Worm (Caenorhabditis elegans) whole organism, early embryonic: ENCODE measurements around the gene nhr-156.

Experiments used
- B0310.2 ChIP-seq: sonication (generic microtip); optimal IDR thresholded peaks from 2 replicates; lab custom pipeline; 2016; ENCODE audit warnings: mild to moderate bottlenecking, missing genetic modification characterization, missing compliant biosample characterization
- F13C5.2 ChIP-seq: sonication (generic microtip); optimal IDR thresholded peaks from 2 replicates; lab custom pipeline; 2017; ENCODE audit warnings: mild to moderate bottlenecking, missing genetic modification characterization, inconsistent platforms, missing compliant biosample characterization
- aly-1 ChIP-seq: sonication (generic microtip); optimal IDR thresholded peaks from 2 replicates; lab custom pipeline; 2016; ENCODE audit warnings: missing genetic modification characterization, missing compliant biosample characterization
- ama-1 ChIP-seq: fragments of 150-350 bp; optimal IDR thresholded peaks from 2 replicates; lab custom pipeline; 2014
- ceh-13 ChIP-seq: fragments of 200-800 bp; sonication (Bioruptor generic); optimal IDR thresholded peaks from 2 replicates; lab custom pipeline; 2018; ENCODE audit warnings: mild to moderate bottlenecking, missing genetic modification characterization, missing compliant biosample characterization
- ceh-36 ChIP-seq: sonication (generic microtip); optimal IDR thresholded peaks from 2 replicates; lab custom pipeline; 2016; ENCODE audit warnings: missing genetic modification characterization, inconsistent platforms, missing compliant biosample characterization
- ets-7 ChIP-seq: sonication (generic microtip); optimal IDR thresholded peaks from 2 replicates; lab custom pipeline; 2016; ENCODE audit warnings: missing genotype, missing genetic modification characterization, missing compliant biosample characterization
- flt-1 ChIP-seq: fragments of 200-800 bp; sonication (Bioruptor generic); IDR thresholded peaks from 2 replicates; pipeline ENCODE4 v1.3.6; 2022; ENCODE audit warnings: missing genetic modification characterization, missing compliant biosample characterization
- hmbx-1 ChIP-seq: sonication (generic microtip); optimal IDR thresholded peaks from 2 replicates; lab custom pipeline; 2016; ENCODE audit warnings: mild to moderate bottlenecking, missing genetic modification characterization, missing compliant biosample characterization
- hmg-4 ChIP-seq: fragments of 200-800 bp; sonication (Bioruptor generic); optimal IDR thresholded peaks from 2 replicates; lab custom pipeline; 2018; ENCODE audit warnings: mild to moderate bottlenecking, missing genetic modification characterization, missing compliant biosample characterization
- hnd-1 ChIP-seq: sonication (generic microtip); optimal IDR thresholded peaks from 2 replicates; lab custom pipeline; 2016; ENCODE audit warnings: missing genetic modification characterization, missing compliant biosample characterization
- pes-1 ChIP-seq: fragments of 200-800 bp; sonication (Bioruptor generic); IDR thresholded peaks from 2 replicates; pipeline ENCODE4 v1.3.6; 2022; ENCODE audit warnings: missing genetic modification reagents, missing genetic modification characterization, missing compliant biosample characterization
- scrt-1 ChIP-seq: fragments of 200-800 bp; sonication (Bioruptor generic); IDR thresholded peaks from 2 replicates; pipeline ENCODE4 v1.3.6; 2022; ENCODE audit warnings: missing genetic modification characterization, missing compliant biosample characterization
- sea-1 ChIP-seq: fragments of 200-800 bp; sonication (Bioruptor generic); conservative IDR thresholded peaks from 2 replicates; pipeline ENCODE4 v1.3.6; 2022; ENCODE audit warnings: missing genetic modification characterization, missing compliant biosample characterization
- tbx-11 ChIP-seq: fragments of 200-800 bp; sonication (Bioruptor generic); IDR thresholded peaks from 2 replicates; pipeline ENCODE4 v1.3.6; 2022; ENCODE audit warnings: missing genetic modification characterization, missing compliant biosample characterization
- tbx-37 ChIP-seq: fragments of 200-800 bp; sonication (Bioruptor generic); conservative IDR thresholded peaks from 2 replicates; pipeline ENCODE4 v1.3.6; 2022; ENCODE audit warnings: missing genetic modification reagents, missing genetic modification characterization, missing compliant biosample characterization
- tra-4 ChIP-seq: sonication (generic microtip); optimal IDR thresholded peaks from 2 replicates; lab custom pipeline; 2017; ENCODE audit warnings: missing genetic modification characterization, missing compliant biosample characterization

nhr-156 gene

ce11 chrV:3894661-3895060 is 11.2 kb upstream of the nhr-156 start, which contains the start of gene sre-9:
Gene sre-9 (plus strand): TSS chrV:3894961.
- no peak for TF ChIP-seq hnd-1 (tag; lab: Kevin White, UChicago)
- no peak for TF ChIP-seq hmbx-1 (tag; lab: Kevin White, UChicago)
- no peak for TF ChIP-seq sea-1 (GFP tag; lab: Robert Waterston, UW)
- no peak for TF ChIP-seq pes-1 (GFP tag; lab: Robert Waterston, UW)
- TF ChIP-seq aly-1 (tag; lab: Kevin White, UChicago), result no peak
- no peak for TF ChIP-seq B0310.2 (tag; lab: Kevin White, UChicago)

ce11 chrV:3896018-3896417 is 9.9 kb upstream of the nhr-156 start:
- no peak for TF ChIP-seq B0310.2 (tag; lab: Kevin White, UChicago)
- no peak for TF ChIP-seq ceh-36 (tag; lab: Kevin White, UChicago)
- no peak for TF ChIP-seq ets-7 (tag; lab: Kevin White, UChicago)
- no peak for TF ChIP-seq pes-1 (GFP tag; lab: Robert Waterston, UW)
- no peak for TF ChIP-seq hmg-4
- no peak for TF ChIP-seq F13C5.2 (tag; lab: Kevin White, UChicago)
- TF ChIP-seq scrt-1 (GFP tag; lab: Robert Waterston, UW), result no peak
- TF ChIP-seq tra-4, result no peak
- no peak for TF ChIP-seq tbx-11 (GFP tag; lab: Robert Waterston, UW)

DNA sequence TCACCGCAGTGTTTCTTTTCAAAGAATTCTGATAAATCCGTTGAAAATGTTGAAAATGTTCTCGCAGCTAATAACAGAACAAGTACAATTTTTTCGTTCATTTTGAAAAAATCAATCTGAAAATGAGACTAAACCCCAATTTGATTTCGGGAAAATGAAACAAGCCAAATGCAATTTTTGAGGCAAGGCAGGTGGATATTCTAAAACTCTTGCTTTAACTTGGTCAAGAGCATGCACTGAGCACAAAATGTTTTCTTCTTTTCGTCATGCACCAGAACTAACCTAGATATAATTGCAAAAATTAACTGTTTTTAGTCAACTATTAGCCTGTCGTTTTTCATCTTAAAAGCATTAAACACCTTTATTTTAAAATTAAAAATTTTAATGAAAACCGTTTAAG is 5.8 kb upstream of the nhr-156 start, which contains the start of gene irld-22:
irld-22 (minus strand) TSS at position 101 of the 400 bp plus-strand sequence.
- no peak for TF ChIP-seq aly-1 (tag; lab: Kevin White, UChicago)
- TF ChIP-seq hmbx-1 (tag; lab: Kevin White, UChicago), result no peak

DNA sequence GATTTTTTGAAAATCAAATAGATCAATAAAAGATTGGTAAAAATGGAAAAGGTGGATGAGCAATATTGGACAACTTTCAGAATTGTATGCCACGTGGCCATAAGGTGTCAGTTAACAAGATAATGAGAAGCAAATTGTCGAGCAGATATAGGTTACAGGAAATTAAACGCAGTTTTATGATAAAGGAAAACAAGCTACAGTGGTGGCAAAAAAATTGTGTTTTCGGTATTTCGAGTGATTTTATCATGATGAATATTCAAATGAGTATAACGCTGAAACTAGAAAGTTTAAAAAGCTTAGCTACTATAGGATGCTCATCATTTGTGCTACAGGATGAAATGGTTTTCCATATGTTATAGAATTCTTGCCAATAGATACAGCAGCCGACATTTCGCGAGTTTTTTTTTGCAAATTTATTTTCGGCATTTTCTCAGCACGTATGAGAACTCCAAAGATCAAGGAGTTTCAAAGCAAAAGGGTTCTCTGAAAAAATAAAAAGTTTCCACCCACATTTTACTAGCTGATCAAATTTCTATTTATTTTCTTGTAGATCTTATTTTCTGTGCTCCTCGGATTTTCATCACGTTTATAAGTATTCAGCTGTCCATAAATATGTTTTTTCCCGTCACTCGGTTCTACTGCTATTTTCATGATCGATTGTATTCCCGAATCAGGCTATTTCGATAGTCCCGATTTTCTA is 3.3 kb upstream of the nhr-156 start, which contains the start of the genes str-229 and srh-190:
str-229 (minus strand) TSS at position 101 of the 700 bp plus-strand sequence.
srh-190 (plus strand) TSS at position 650 of the 700 bp plus-strand sequence.
- TF ChIP-seq ceh-13 (no peak), aly-1 (tag; lab: Kevin White, UChicago) (no peak), tbx-37 (GFP tag; lab: Robert Waterston, UW) (no peak), ceh-36 (tag; lab: Kevin White, UChicago) (no peak), F13C5.2 (tag; lab: Kevin White, UChicago) (no peak), pes-1 (GFP tag; lab: Robert Waterston, UW) (no peak), hmg-4 (no peak), B0310.2 (tag; lab: Kevin White, UChicago) (no peak), tra-4 (no peak), flt-1 (GFP tag; lab: Robert Waterston, UW) (no peak), ets-7 (tag; lab: Kevin White, UChicago) (no peak)

- TF ChIP-seq B0310.2 (tag; lab: Kevin White, UChicago), result no peak
- TF ChIP-seq hmbx-1 (tag; lab: Kevin White, UChicago), result no peak
- TF ChIP-seq ceh-13, result no peak
- TF ChIP-seq tbx-11 (GFP tag; lab: Robert Waterston, UW), result no peak
- no peak for TF ChIP-seq ama-1 (lab: Kevin White, UChicago)
- TF ChIP-seq ets-7 (tag; lab: Kevin White, UChicago), result no peak
- TF ChIP-seq tbx-37 (GFP tag; lab: Robert Waterston, UW), result no peak
- no peak for TF ChIP-seq tra-4
- TF ChIP-seq pes-1 (GFP tag; lab: Robert Waterston, UW), result no peak
- TF ChIP-seq flt-1 (GFP tag; lab: Robert Waterston, UW), result no peak
- TF ChIP-seq ceh-36 (tag; lab: Kevin White, UChicago), result no peak
- TF ChIP-seq hmg-4, result no peak
These were observed 2.5 kb upstream of the nhr-156 start for ce11 chrV:3903424-3903823.

DNA sequence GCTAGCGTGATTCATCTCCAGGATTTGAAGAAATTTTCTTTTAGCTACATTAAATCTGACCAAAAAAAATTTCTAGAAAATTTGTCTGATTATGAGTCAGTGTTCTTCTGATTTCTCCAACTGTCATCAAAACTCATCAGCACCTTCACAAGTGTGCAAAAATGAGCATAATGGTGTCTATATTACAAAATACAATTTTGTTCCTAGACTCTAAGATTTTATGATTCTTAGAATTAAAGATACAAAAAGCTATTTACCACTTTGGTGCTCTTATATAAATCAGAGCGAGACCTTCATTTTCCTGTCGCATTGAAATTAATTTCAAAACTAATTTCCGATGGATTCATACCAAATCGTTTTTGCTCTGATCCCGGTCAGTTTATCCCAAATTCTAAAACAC is 6.6 kb downstream of the nhr-156 start, which contains the start of gene srx-68:
srx-68 (plus strand) TSS at position 301 of the 400 bp plus-strand sequence.
- no peak for TF ChIP-seq sea-1 (GFP tag; lab: Robert Waterston, UW)
- no peak for TF ChIP-seq tbx-11 (GFP tag; lab: Robert Waterston, UW)
- no peak for TF ChIP-seq ama-1 (lab: Kevin White, UChicago)
- TF ChIP-seq pes-1 (GFP tag; lab: Robert Waterston, UW), result no peak
- TF ChIP-seq hmg-4, result no peak
- no peak for TF ChIP-seq tbx-37 (GFP tag; lab: Robert Waterston, UW)
- TF ChIP-seq B0310.2 (tag; lab: Kevin White, UChicago), result no peak
- TF ChIP-seq aly-1 (tag; lab: Kevin White, UChicago), result no peak
- no peak for TF ChIP-seq ceh-36 (tag; lab: Kevin White, UChicago)
- TF ChIP-seq hnd-1 (tag; lab: Kevin White, UChicago), result no peak

ce11 chrV:3913131-3913530 is 7.2 kb downstream of the nhr-156 start:
- TF ChIP-seq flt-1 (GFP tag; lab: Robert Waterston, UW) (no peak), hmbx-1 (tag; lab: Kevin White, UChicago) (no peak), ceh-36 (tag; lab: Kevin White, UChicago) (no peak), pes-1 (GFP tag; lab: Robert Waterston, UW) (no peak), ets-7 (tag; lab: Kevin White, UChicago) (no peak), tbx-37 (GFP tag; lab: Robert Waterston, UW) (no peak), hmg-4 (no peak), tbx-11 (GFP tag; lab: Robert Waterston, UW) (no peak), hnd-1 (tag; lab: Kevin White, UChicago) (no peak), F13C5.2 (tag; lab: Kevin White, UChicago) (no peak), ama-1 (lab: Kevin White, UChicago) (no peak), scrt-1 (GFP tag; lab: Robert Waterston, UW) (no peak), tra-4 (no peak), aly-1 (tag; lab: Kevin White, UChicago) (no peak)
